Worm (Caenorhabditis elegans) whole organism, L3 larva: Measurements from ENCODE around the gene srz-60.

ENCODE experiments used
- nhr-11 ChIP-seq: fragments of 150-350 bp; optimal IDR thresholded peaks from 2 replicates; lab custom pipeline; 2014; ENCODE audit warnings: missing biosample characterization, missing genetic modification characterization
- nhr-28 ChIP-seq: fragments of 150-350 bp; optimal IDR thresholded peaks from 2 replicates; lab custom pipeline; 2014; ENCODE audit warnings: missing biosample characterization, missing genetic modification characterization

ce11 chrIV:3467751-3468150 lies 39.1 kb downstream of the srz-60 start:
- no peak for TF ChIP-seq nhr-11 (tag; lab: Kevin White, UChicago)
- no peak for TF ChIP-seq nhr-28 (tag; lab: Kevin White, UChicago)
